Worm (Caenorhabditis elegans) whole organism, young adult: ENCODE results near the gene F58F12.4.

Experiments used
- B0035.1 ChIP-seq: sonication (generic microtip); optimal IDR thresholded peaks from 2 replicates; lab custom pipeline; 2016; ENCODE audit warnings: missing genetic modification characterization, mild to moderate bottlenecking, missing compliant biosample characterization, missing genotype, missing genetic modification reagents
- B0261.1 ChIP-seq: sonication (generic microtip); optimal IDR thresholded peaks from 2 replicates; lab custom pipeline; 2016; ENCODE audit warnings: mild to moderate bottlenecking, missing genetic modification characterization, moderate library complexity, missing compliant biosample characterization
- C06A6.2 ChIP-seq: fragments of 200-800 bp; sonication (Bioruptor generic); conservative IDR thresholded peaks from 2 replicates; pipeline ENCODE4 v1.3.6; 2022; ENCODE audit warnings: missing genetic modification characterization, missing compliant biosample characterization
- C17E4.6 ChIP-seq: fragments of 200-800 bp; sonication (Bioruptor generic); IDR thresholded peaks from 2 replicates; pipeline ENCODE4 v1.3.6; 2022; ENCODE audit warnings: missing genetic modification reagents, missing genetic modification characterization, missing compliant biosample characterization
- D2030.7 ChIP-seq: fragments of 200-800 bp; sonication (Bioruptor generic); IDR thresholded peaks from 2 replicates; pipeline ENCODE4 v1.3.6; 2022; ENCODE audit warnings: missing genetic modification reagents, missing genetic modification characterization, missing compliant biosample characterization
- F10E7.11 ChIP-seq: sonication (generic microtip); optimal IDR thresholded peaks from 2 replicates; lab custom pipeline; 2017; ENCODE audit warnings: mild to moderate bottlenecking, missing genetic modification characterization, moderate library complexity, missing compliant biosample characterization
- F22D6.2 ChIP-seq: sonication (generic microtip); optimal IDR thresholded peaks from 2 replicates; lab custom pipeline; 2016; ENCODE audit warnings: mild to moderate bottlenecking, missing genetic modification characterization, missing compliant biosample characterization
- F37B4.10 ChIP-seq: fragments of 200-800 bp; sonication (Bioruptor generic); IDR thresholded peaks from 2 replicates; pipeline ENCODE4 v1.3.6; 2022; ENCODE audit warnings: missing genetic modification characterization, missing compliant biosample characterization
- K12H6.12 ChIP-seq: fragments of 200-800 bp; sonication (Bioruptor generic); optimal IDR thresholded peaks from 2 replicates; lab custom pipeline; 2018; ENCODE audit warnings: mild to moderate bottlenecking, missing genetic modification characterization, missing compliant biosample characterization
- Y67H2A.10 ChIP-seq: fragments of 200-800 bp; sonication (Bioruptor generic); conservative IDR thresholded peaks from 2 replicates; pipeline ENCODE4 v1.3.6; 2022; ENCODE audit warnings: missing genetic modification reagents, missing genetic modification characterization, missing compliant biosample characterization
- Y95B8A.8 ChIP-seq: fragments of 200-800 bp; sonication (Bioruptor generic); IDR thresholded peaks from 2 replicates; pipeline ENCODE4 v1.3.6; 2022; ENCODE audit warnings: missing genetic modification reagents, missing genetic modification characterization, missing compliant biosample characterization
- aptf-3 ChIP-seq: fragments of 200-800 bp; sonication (Bioruptor generic); IDR thresholded peaks from 2 replicates; pipeline ENCODE4 v1.3.6; 2022; ENCODE audit warnings: missing genetic modification characterization, missing compliant biosample characterization
- attf-3 ChIP-seq: fragments of 200-800 bp; sonication (Bioruptor generic); conservative IDR thresholded peaks from 2 replicates; pipeline ENCODE4 v1.3.6; 2022; ENCODE audit warnings: missing genetic modification reagents, missing genetic modification characterization, missing compliant biosample characterization
- cebp-1 ChIP-seq, 2 experiments: fragments of 200-800 bp in 1 of 2; sonication (Bioruptor generic) in 1 of 2; sonication (generic microtip) in 1 of 2; IDR thresholded peaks in 1 of 2; optimal IDR thresholded peaks in 1 of 2; 2 replicates each; pipeline versions ENCODE4 v1.3.6 to Lab custom; 2017 to 2022; ENCODE audit warnings: missing compliant biosample characterization in 2 of 2, missing genetic modification characterization in 2 of 2, mild to moderate bottlenecking in 1 of 2, missing genetic modification reagents in 1 of 2, moderate library complexity in 1 of 2
- ceh-100 ChIP-seq: fragments of 200-800 bp; sonication (Bioruptor generic); IDR thresholded peaks from 2 replicates; pipeline ENCODE4 v1.3.6; 2022; ENCODE audit warnings: missing genetic modification reagents, missing genetic modification characterization, missing compliant biosample characterization
- ceh-27 ChIP-seq: fragments of 200-800 bp; sonication (Bioruptor generic); optimal IDR thresholded peaks from 2 replicates; lab custom pipeline; 2018; ENCODE audit warnings: mild to moderate bottlenecking, missing genetic modification characterization, moderate library complexity, missing compliant biosample characterization
- ceh-79 ChIP-seq: sonication (generic microtip); optimal IDR thresholded peaks from 2 replicates; lab custom pipeline; 2017; ENCODE audit warnings: mild to moderate bottlenecking, missing genetic modification characterization, missing compliant biosample characterization
- egl-18 ChIP-seq: fragments of 200-800 bp; sonication (Bioruptor generic); IDR thresholded peaks from 2 replicates; pipeline ENCODE4 v1.3.6; 2022; ENCODE audit warnings: missing genetic modification reagents, missing genetic modification characterization, missing compliant biosample characterization
- egl-44 ChIP-seq: fragments of 200-800 bp; sonication (Bioruptor generic); IDR thresholded peaks from 2 replicates; pipeline ENCODE4 v1.3.6; 2022; ENCODE audit warnings: missing genetic modification reagents, missing genetic modification characterization, missing compliant biosample characterization
- egrh-3 ChIP-seq: fragments of 200-800 bp; sonication (Bioruptor generic); IDR thresholded peaks from 2 replicates; pipeline ENCODE4 v1.3.6; 2022; ENCODE audit warnings: missing genetic modification reagents, missing genetic modification characterization, missing compliant biosample characterization
- ets-4 ChIP-seq: fragments of 200-800 bp; sonication (Bioruptor generic); optimal IDR thresholded peaks from 2 replicates; lab custom pipeline; 2018; ENCODE audit warnings: mild to moderate bottlenecking, missing genetic modification characterization, missing compliant biosample characterization
- fkh-3 ChIP-seq: sonication (generic microtip); optimal IDR thresholded peaks from 2 replicates; lab custom pipeline; 2016; ENCODE audit warnings: mild to moderate bottlenecking, missing genetic modification characterization, missing compliant biosample characterization
- him-1 ChIP-seq: sonication (generic microtip); optimal IDR thresholded peaks from 2 replicates; lab custom pipeline; 2016; ENCODE audit warnings: missing genotype, missing genetic modification reagents, missing genetic modification characterization, missing compliant biosample characterization
- hlh-12 ChIP-seq: sonication (generic microtip); optimal IDR thresholded peaks from 2 replicates; lab custom pipeline; 2016; ENCODE audit warnings: missing genetic modification characterization, missing compliant biosample characterization
- hmg-1.2 ChIP-seq: fragments of 200-800 bp; sonication (Bioruptor generic); IDR thresholded peaks from 2 replicates; pipeline ENCODE4 v1.3.6; 2022; ENCODE audit warnings: missing genetic modification reagents, missing genetic modification characterization, missing compliant biosample characterization
- hmg-20 ChIP-seq: fragments of 200-800 bp; sonication (Bioruptor generic); IDR thresholded peaks from 2 replicates; pipeline ENCODE4 v1.3.6; 2022; ENCODE audit warnings: missing genetic modification reagents, missing genetic modification characterization, missing compliant biosample characterization
- hrde-1 ChIP-seq: sonication (generic microtip); optimal IDR thresholded peaks from 2 replicates; lab custom pipeline; 2016; ENCODE audit warnings: missing genetic modification characterization, mild to moderate bottlenecking, missing compliant biosample characterization, moderate library complexity, missing genotype, missing genetic modification reagents, borderline replicate concordance
- lin-26 ChIP-seq: fragments of 200-800 bp; sonication (Bioruptor generic); IDR thresholded peaks from 2 replicates; pipeline ENCODE4 v1.3.6; 2022; ENCODE audit warnings: missing genetic modification reagents, missing genetic modification characterization, missing compliant biosample characterization
- lin-54 ChIP-seq: fragments of 200-800 bp; sonication (Bioruptor generic); optimal IDR thresholded peaks from 2 replicates; lab custom pipeline; 2018; ENCODE audit warnings: mild to moderate bottlenecking, missing genetic modification characterization, missing compliant biosample characterization
- madf-6 ChIP-seq: fragments of 200-800 bp; sonication (Bioruptor generic); IDR thresholded peaks from 2 replicates; pipeline ENCODE4 v1.3.6; 2022; ENCODE audit warnings: missing genetic modification reagents, missing genetic modification characterization, missing compliant biosample characterization
- mxl-1 ChIP-seq: sonication (generic microtip); optimal IDR thresholded peaks from 2 replicates; lab custom pipeline; 2016; ENCODE audit warnings: missing genetic modification characterization, missing compliant biosample characterization
- nfya-1 ChIP-seq: sonication (generic microtip); optimal IDR thresholded peaks from 2 replicates; lab custom pipeline; 2017; ENCODE audit warnings: antibody characterized with exemption, missing compliant biosample characterization, missing genetic modification characterization, borderline replicate concordance; ENCODE audit not compliant: insufficient read depth
- nfya-2 ChIP-seq: fragments of 200-800 bp; sonication (Bioruptor generic); IDR thresholded peaks from 2 replicates; pipeline ENCODE4 v1.3.6; 2022; ENCODE audit warnings: missing genetic modification reagents, missing genetic modification characterization, missing compliant biosample characterization
- nhr-80 ChIP-seq: sonication (generic microtip); optimal IDR thresholded peaks from 2 replicates; lab custom pipeline; 2016; ENCODE audit warnings: missing genetic modification characterization, missing compliant biosample characterization
- rcor-1 ChIP-seq: fragments of 200-800 bp; sonication (Bioruptor generic); IDR thresholded peaks from 2 replicates; pipeline ENCODE4 v1.3.6; 2022; ENCODE audit warnings: missing genetic modification reagents, missing genetic modification characterization, missing compliant biosample characterization
- sdz-38 ChIP-seq: sonication (generic microtip); optimal IDR thresholded peaks from 2 replicates; lab custom pipeline; 2016; ENCODE audit warnings: missing genotype, missing genetic modification characterization, missing compliant biosample characterization
- snpc-1.3 ChIP-seq: sonication (generic microtip); optimal IDR thresholded peaks from 2 replicates; lab custom pipeline; 2017; ENCODE audit warnings: missing genetic modification characterization, mild to moderate bottlenecking, missing compliant biosample characterization, antibody characterized with exemption, moderate library complexity, missing genotype, missing genetic modification reagents; ENCODE audit not compliant: insufficient read depth
- snpc-3.4 ChIP-seq: sonication (generic microtip); optimal IDR thresholded peaks from 2 replicates; lab custom pipeline; 2017; ENCODE audit warnings: missing genetic modification characterization, mild to moderate bottlenecking, missing compliant biosample characterization, antibody characterized with exemption, moderate library complexity, missing genotype, missing genetic modification reagents
- tbp1 ChIP-seq: fragments of 200-800 bp; sonication (Bioruptor generic); optimal IDR thresholded peaks from 2 replicates; lab custom pipeline; 2018; ENCODE audit warnings: mild to moderate bottlenecking, missing genetic modification characterization, missing compliant biosample characterization
- unc-62 ChIP-seq: fragments of 150-350 bp; optimal IDR thresholded peaks from 2 replicates; lab custom pipeline; 2014; ENCODE audit warnings: missing biosample characterization, missing genetic modification reagents, missing genetic modification characterization
- ztf-22 ChIP-seq: fragments of 200-800 bp; sonication (Bioruptor generic); optimal IDR thresholded peaks from 2 replicates; lab custom pipeline; 2018; ENCODE audit warnings: mild to moderate bottlenecking, missing genetic modification characterization, moderate library complexity, missing compliant biosample characterization
- ztf-25 ChIP-seq: fragments of 200-800 bp; sonication (Bioruptor generic); IDR thresholded peaks from 2 replicates; pipeline ENCODE4 v1.3.6; 2022; ENCODE audit warnings: missing genetic modification reagents, missing genetic modification characterization, missing compliant biosample characterization
- ztf-3 ChIP-seq: fragments of 200-800 bp; sonication (Bioruptor generic); optimal IDR thresholded peaks from 2 replicates; lab custom pipeline; 2018; ENCODE audit warnings: mild to moderate bottlenecking, missing genetic modification characterization, missing compliant biosample characterization
- ztf-6 ChIP-seq: fragments of 200-800 bp; sonication (Bioruptor generic); IDR thresholded peaks from 2 replicates; pipeline ENCODE4 v1.3.6; 2022; ENCODE audit warnings: missing genetic modification reagents, missing genetic modification characterization, missing compliant biosample characterization

The F58F12.4 gene

ce11 chrII:6344513-6344912, 42.1 kb upstream of the F58F12.4 start:
- no peak for TF ChIP-seq ztf-25 (GFP tag; lab: Robert Waterston, UW)
- TF ChIP-seq snpc-1.3 (tag; lab: Kevin White, UChicago), result no peak
- TF ChIP-seq hmg-20, result no peak
- TF ChIP-seq cebp-1 (GFP tag; IDR thresholded peaks at IDR 0.05; lab: Robert Waterston, UW), result no peak
- TF ChIP-seq cebp-1 (tag; optimal IDR thresholded peaks at IDR 0.05; lab: Kevin White, UChicago), result no peak
- no peak for TF ChIP-seq aptf-3 (GFP tag; lab: Robert Waterston, UW)
- no peak for TF ChIP-seq mxl-1
- TF ChIP-seq Y95B8A.8 (GFP tag; lab: Robert Waterston, UW), result no peak
- TF ChIP-seq nfya-2 (GFP tag; lab: Robert Waterston, UW), result no peak
- no peak for TF ChIP-seq rcor-1 (GFP tag; lab: Robert Waterston, UW)
- no peak for TF ChIP-seq ets-4
- TF ChIP-seq egl-18 (GFP tag; lab: Robert Waterston, UW), result no peak
- TF ChIP-seq C06A6.2 (GFP tag; lab: Robert Waterston, UW), result no peak

DNA sequence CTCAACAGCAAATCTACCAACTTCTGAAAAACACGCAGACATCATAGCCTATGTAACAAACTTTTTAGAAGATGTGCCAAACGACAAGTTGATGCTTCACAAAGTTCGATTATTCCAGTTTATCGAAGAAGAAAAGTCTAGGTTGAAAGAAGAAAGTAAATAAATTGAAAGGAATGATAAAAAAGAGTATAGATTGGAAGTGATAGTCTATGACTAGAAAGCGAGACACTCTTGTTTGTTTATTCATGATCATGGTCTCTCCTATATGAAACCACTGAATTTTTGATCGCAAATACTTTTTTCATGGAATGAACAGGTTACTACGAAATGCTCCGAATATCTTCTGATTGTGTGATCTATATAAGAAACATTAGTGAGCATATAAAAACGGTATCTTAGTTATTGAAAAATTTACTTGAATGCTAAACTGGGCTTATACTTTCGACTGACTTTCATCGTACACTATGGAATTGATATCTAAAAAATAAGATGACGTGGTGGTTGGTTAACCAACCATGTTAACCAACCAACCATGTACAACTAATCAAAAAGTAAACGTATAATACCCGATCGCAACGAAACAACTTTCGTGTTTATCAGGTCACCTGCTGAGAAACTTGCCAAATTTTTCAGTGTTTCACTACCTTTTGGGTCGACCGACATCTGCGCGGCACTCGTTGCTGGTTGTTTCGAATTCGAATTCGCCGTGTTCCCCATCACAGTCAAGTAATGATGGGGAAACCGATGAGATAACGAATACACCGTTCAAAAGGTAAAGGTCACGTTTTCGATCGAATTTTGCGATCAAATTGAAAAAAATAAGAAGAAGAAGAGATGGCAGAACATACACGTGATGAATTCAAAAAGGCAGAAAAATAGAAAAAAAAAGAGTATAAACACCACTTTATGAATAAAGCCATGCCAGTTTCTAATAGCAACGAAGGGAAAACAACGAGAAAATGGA, 41.1 kb upstream of the F58F12.4 start, which contains the start of gene C32D5.8:
Gene C32D5.8 (minus strand): TSS at position 770 of the 964 bp plus-strand sequence.
- TF ChIP-seq ztf-6 (GFP tag; lab: Robert Waterston, UW) (no peak), egrh-3 (GFP tag; lab: Robert Waterston, UW) (no peak), hmg-1.2 (GFP tag; lab: Robert Waterston, UW) (no peak), Y67H2A.10 (GFP tag; lab: Robert Waterston, UW) (no peak), F37B4.10 (GFP tag; lab: Robert Waterston, UW) (no peak), him-1 (tag; lab: Kevin White, UChicago) (no peak), ceh-100 (GFP tag; lab: Robert Waterston, UW) (no peak), egl-18 (GFP tag; lab: Robert Waterston, UW) (no peak), mxl-1 (no peak), lin-26 (GFP tag; lab: Robert Waterston, UW) (no peak), hlh-12 (tag; lab: Kevin White, UChicago) (no peak), F10E7.11 (tag; lab: Kevin White, UChicago) (no peak), sdz-38 (tag; lab: Kevin White, UChicago) (no peak), attf-3 (GFP tag; lab: Robert Waterston, UW) (no peak), nfya-1 (no peak), B0261.1 (tag; lab: Kevin White, UChicago) (no peak), K12H6.12 (tag; lab: Kevin White, UChicago) (no peak), ceh-79 (tag; lab: Kevin White, UChicago) (no peak), hrde-1 (no peak)

DNA sequence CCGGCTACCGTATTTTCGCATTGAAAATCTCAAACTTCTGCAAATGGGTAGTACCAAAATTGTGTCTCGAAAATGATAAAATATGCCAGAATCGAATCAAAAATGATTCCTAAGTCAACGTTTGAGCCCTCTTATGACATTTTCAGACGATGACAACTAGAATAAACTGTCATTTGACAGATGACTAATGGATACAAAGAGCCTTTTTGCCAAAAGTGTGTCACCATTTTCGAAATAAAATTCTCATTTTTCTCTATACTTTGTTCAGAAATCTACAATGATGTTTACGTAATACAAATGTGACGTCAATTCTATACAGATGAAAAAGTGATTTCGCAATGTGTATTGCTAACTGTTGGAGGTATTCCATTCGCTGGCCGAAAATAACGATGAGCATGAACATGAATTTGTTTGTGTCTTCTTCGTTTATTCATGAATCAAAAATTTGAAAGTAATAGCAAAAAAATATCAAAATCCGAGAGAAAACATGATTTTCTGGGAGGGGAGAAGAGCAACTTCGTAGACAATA, 40.0 kb upstream of the F58F12.4 start:
- no peak for TF ChIP-seq egl-18 (GFP tag; lab: Robert Waterston, UW)
- TF ChIP-seq ztf-22 (GFP tag; lab: Kevin White, UChicago), result peak; percentile 35
- no peak for TF ChIP-seq C17E4.6
- peak; percentile 63 for TF ChIP-seq tbp1 (GFP tag; lab: Kevin White, UChicago)
- TF ChIP-seq snpc-3.4 (tag; lab: Kevin White, UChicago), result no peak
- peak; percentile 32 for TF ChIP-seq nhr-80 (tag; lab: Kevin White, UChicago)
- TF ChIP-seq unc-62 (GFP tag; lab: Kevin White, UChicago), result peak; percentile 55
- peak; percentile 66 for TF ChIP-seq ztf-3 (GFP tag; lab: Kevin White, UChicago)
- peak; percentile 87 for TF ChIP-seq fkh-3 (tag; lab: Kevin White, UChicago)
- 0 out of 2 replicates have a peak, but pooled peaks have one; percentile 10 for TF ChIP-seq D2030.7 (GFP tag; lab: Robert Waterston, UW)
- peak; percentile 29; the same call in 1 of the 2 replicates for TF ChIP-seq madf-6
- no peak for TF ChIP-seq egl-44 (GFP tag; lab: Robert Waterston, UW)
- TF ChIP-seq B0035.1 (tag; lab: Kevin White, UChicago), result peak; percentile 71
- peak; percentile 39 for TF ChIP-seq F22D6.2
- peak; percentile 57 for TF ChIP-seq lin-54
- peak; percentile 22 for TF ChIP-seq ceh-27 (GFP tag; lab: Kevin White, UChicago)
